Fruit fly (Drosophila melanogaster) Kc167 (cell line): ENCODE results near the gene OdsH.

Source experiments
- Sin3A ChIP-seq: fragments of >200 bp; optimal IDR thresholded peaks from 2 replicates; lab custom pipeline; 2018; ENCODE audit warnings: missing external identifiers
- h ChIP-seq: fragments of >200 bp; optimal IDR thresholded peaks from 3 replicates; lab custom pipeline; 2018; ENCODE audit warnings: missing external identifiers
- psq ChIP-seq: fragments of >200 bp; optimal IDR thresholded peaks from 2 replicates; lab custom pipeline; 2017; ENCODE audit warnings: missing external identifiers

DNA sequence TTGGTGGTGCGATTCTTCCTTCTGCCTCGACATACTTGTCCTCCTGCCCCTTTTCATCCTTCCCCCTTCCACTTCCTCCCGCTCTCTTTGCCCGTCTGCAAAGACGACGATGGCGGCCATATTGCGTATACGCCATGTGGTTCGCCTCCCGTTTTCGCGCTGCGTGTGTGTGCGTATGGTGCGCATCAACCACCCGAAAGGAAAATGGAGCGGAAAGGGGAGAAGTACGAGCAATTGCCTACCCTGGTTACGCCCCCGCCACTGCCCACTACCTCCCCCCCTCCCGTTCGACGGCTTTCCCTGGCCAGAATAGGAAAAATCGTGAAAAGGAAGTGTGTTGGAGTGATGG, 9.0 kb downstream of the OdsH start:
- no peak for TF ChIP-seq Sin3A
- no peak for TF ChIP-seq h (lab: Kevin White, UChicago)
- TF ChIP-seq psq, result no peak
